Worm (Caenorhabditis elegans) whole organism, young adult: ENCODE data around the gene srw-4.

Experiments
- F10E7.11 ChIP-seq: sonication (generic microtip); optimal IDR thresholded peaks from 2 replicates; lab custom pipeline; 2017; ENCODE audit warnings: mild to moderate bottlenecking, missing genetic modification characterization, moderate library complexity, missing compliant biosample characterization
- F23B12.7 ChIP-seq: sonication (generic microtip); optimal IDR thresholded peaks from 2 replicates; lab custom pipeline; 2017; ENCODE audit warnings: missing genetic modification characterization, mild to moderate bottlenecking, missing compliant biosample characterization, antibody characterized with exemption, moderate library complexity; ENCODE audit not compliant: insufficient read depth
- F49E8.2 ChIP-seq: sonication (generic microtip); optimal IDR thresholded peaks from 3 replicates; lab custom pipeline; 2017; ENCODE audit warnings: missing genetic modification characterization, mild to moderate bottlenecking, missing compliant biosample characterization, antibody characterized with exemption, moderate library complexity; ENCODE audit not compliant: insufficient read depth
- F57C9.4 ChIP-seq: sonication (generic microtip); optimal IDR thresholded peaks from 2 replicates; lab custom pipeline; 2017; ENCODE audit warnings: mild to moderate bottlenecking, missing genetic modification characterization, missing compliant biosample characterization
- T07F8.4 ChIP-seq: sonication (generic microtip); optimal IDR thresholded peaks from 2 replicates; lab custom pipeline; 2016; ENCODE audit warnings: mild to moderate bottlenecking, missing genetic modification characterization, moderate library complexity, missing compliant biosample characterization
- Y53G8AR.9 ChIP-seq: fragments of 200-800 bp; sonication (Bioruptor generic); conservative IDR thresholded peaks from 2 replicates; pipeline ENCODE4 v1.3.6; 2022; ENCODE audit warnings: missing genetic modification reagents, missing genetic modification characterization, missing compliant biosample characterization
- Y67H2A.10 ChIP-seq: fragments of 200-800 bp; sonication (Bioruptor generic); conservative IDR thresholded peaks from 2 replicates; pipeline ENCODE4 v1.3.6; 2022; ENCODE audit warnings: missing genetic modification reagents, missing genetic modification characterization, missing compliant biosample characterization
- aptf-3 ChIP-seq: fragments of 200-800 bp; sonication (Bioruptor generic); IDR thresholded peaks from 2 replicates; pipeline ENCODE4 v1.3.6; 2022; ENCODE audit warnings: missing genetic modification characterization, missing compliant biosample characterization
- atf-7 ChIP-seq: sonication (generic microtip); optimal IDR thresholded peaks from 2 replicates; lab custom pipeline; 2017; ENCODE audit warnings: mild to moderate bottlenecking, missing genetic modification characterization, missing compliant biosample characterization
- ccch-3 ChIP-seq: fragments of 200-800 bp; sonication (Bioruptor generic); optimal IDR thresholded peaks from 2 replicates; lab custom pipeline; 2018; ENCODE audit warnings: mild to moderate bottlenecking, missing genetic modification characterization, missing compliant biosample characterization
- cebp-1 ChIP-seq, 2 experiments: fragments of 200-800 bp in 1 of 2; sonication (Bioruptor generic) in 1 of 2; sonication (generic microtip) in 1 of 2; IDR thresholded peaks in 1 of 2; optimal IDR thresholded peaks in 1 of 2; 2 replicates each; pipeline versions ENCODE4 v1.3.6 to Lab custom; 2017 to 2022; ENCODE audit warnings: missing compliant biosample characterization in 2 of 2, missing genetic modification characterization in 2 of 2, mild to moderate bottlenecking in 1 of 2, missing genetic modification reagents in 1 of 2, moderate library complexity in 1 of 2
- ceh-40 ChIP-seq: fragments of 200-800 bp; sonication (Bioruptor generic); IDR thresholded peaks from 2 replicates; pipeline ENCODE4 v1.3.6; 2022; ENCODE audit warnings: missing genetic modification characterization, missing compliant biosample characterization
- egl-18 ChIP-seq: fragments of 200-800 bp; sonication (Bioruptor generic); IDR thresholded peaks from 2 replicates; pipeline ENCODE4 v1.3.6; 2022; ENCODE audit warnings: missing genetic modification reagents, missing genetic modification characterization, missing compliant biosample characterization
- egl-44 ChIP-seq: fragments of 200-800 bp; sonication (Bioruptor generic); IDR thresholded peaks from 2 replicates; pipeline ENCODE4 v1.3.6; 2022; ENCODE audit warnings: missing genetic modification reagents, missing genetic modification characterization, missing compliant biosample characterization
- egrh-3 ChIP-seq: fragments of 200-800 bp; sonication (Bioruptor generic); IDR thresholded peaks from 2 replicates; pipeline ENCODE4 v1.3.6; 2022; ENCODE audit warnings: missing genetic modification reagents, missing genetic modification characterization, missing compliant biosample characterization
- ets-4 ChIP-seq: fragments of 200-800 bp; sonication (Bioruptor generic); optimal IDR thresholded peaks from 2 replicates; lab custom pipeline; 2018; ENCODE audit warnings: mild to moderate bottlenecking, missing genetic modification characterization, missing compliant biosample characterization
- hlh-12 ChIP-seq: sonication (generic microtip); optimal IDR thresholded peaks from 2 replicates; lab custom pipeline; 2016; ENCODE audit warnings: missing genetic modification characterization, missing compliant biosample characterization
- hrde-1 ChIP-seq: sonication (generic microtip); optimal IDR thresholded peaks from 2 replicates; lab custom pipeline; 2016; ENCODE audit warnings: missing genetic modification characterization, mild to moderate bottlenecking, missing compliant biosample characterization, moderate library complexity, missing genotype, missing genetic modification reagents, borderline replicate concordance
- hsf-1 ChIP-seq: fragments of 200-800 bp; sonication (Bioruptor generic); IDR thresholded peaks from 2 replicates; pipeline ENCODE4 v1.3.6; 2022; ENCODE audit warnings: missing genetic modification reagents, missing genetic modification characterization, missing compliant biosample characterization
- lag-1 ChIP-seq: fragments of 200-800 bp; sonication (Bioruptor generic); IDR thresholded peaks from 2 replicates; pipeline ENCODE4 v1.3.6; 2022; ENCODE audit warnings: missing genetic modification reagents, missing genetic modification characterization, missing compliant biosample characterization
- lin-26 ChIP-seq: fragments of 200-800 bp; sonication (Bioruptor generic); IDR thresholded peaks from 2 replicates; pipeline ENCODE4 v1.3.6; 2022; ENCODE audit warnings: missing genetic modification reagents, missing genetic modification characterization, missing compliant biosample characterization
- lsl-1 ChIP-seq: fragments of 200-800 bp; sonication (Bioruptor generic); optimal IDR thresholded peaks from 2 replicates; lab custom pipeline; 2018; ENCODE audit warnings: mild to moderate bottlenecking, missing genetic modification characterization, moderate library complexity, missing compliant biosample characterization
- madf-3 ChIP-seq: fragments of 200-800 bp; sonication (Bioruptor generic); IDR thresholded peaks from 2 replicates; pipeline ENCODE4 v1.3.6; 2022; ENCODE audit warnings: missing genetic modification reagents, missing genetic modification characterization, missing compliant biosample characterization
- madf-6 ChIP-seq: fragments of 200-800 bp; sonication (Bioruptor generic); IDR thresholded peaks from 2 replicates; pipeline ENCODE4 v1.3.6; 2022; ENCODE audit warnings: missing genetic modification reagents, missing genetic modification characterization, missing compliant biosample characterization
- mel-28 ChIP-seq: sonication (generic microtip); optimal IDR thresholded peaks from 2 replicates; lab custom pipeline; 2016; ENCODE audit warnings: borderline replicate concordance, mild to moderate bottlenecking, missing genetic modification characterization, missing compliant biosample characterization
- mes-4 ChIP-seq: sonication (generic microtip); optimal IDR thresholded peaks from 2 replicates; lab custom pipeline; 2016; ENCODE audit warnings: missing genotype, missing genetic modification characterization, missing compliant biosample characterization
- nfya-1 ChIP-seq: sonication (generic microtip); optimal IDR thresholded peaks from 2 replicates; lab custom pipeline; 2017; ENCODE audit warnings: antibody characterized with exemption, missing compliant biosample characterization, missing genetic modification characterization, borderline replicate concordance; ENCODE audit not compliant: insufficient read depth
- nhr-90 ChIP-seq: sonication (generic microtip); optimal IDR thresholded peaks from 2 replicates; lab custom pipeline; 2016; ENCODE audit warnings: missing genotype, mild to moderate bottlenecking, missing genetic modification characterization, missing compliant biosample characterization
- snpc-4 ChIP-seq, 5 experiments: fragments of 150-350 bp in 1 of 5; sonication (generic microtip) in 4 of 5; optimal IDR thresholded peaks; 2 replicates each; lab custom pipeline; 2014 to 2018; ENCODE audit warnings: missing genetic modification characterization in 5 of 5, missing biosample characterization in 3 of 5, antibody characterized with exemption in 2 of 5, mild to moderate bottlenecking in 2 of 5, missing compliant biosample characterization in 2 of 5, missing genotype in 2 of 5, moderate library complexity in 2 of 5, missing genetic modification reagents in 1 of 5
- sptf-2 ChIP-seq: fragments of 200-800 bp; sonication (Bioruptor generic); optimal IDR thresholded peaks from 2 replicates; lab custom pipeline; 2018; ENCODE audit warnings: mild to moderate bottlenecking, missing genetic modification characterization, missing compliant biosample characterization
- tbx-9 ChIP-seq: sonication (generic microtip); optimal IDR thresholded peaks from 2 replicates; lab custom pipeline; 2016; ENCODE audit warnings: borderline replicate concordance, missing genetic modification characterization, inconsistent platforms, missing compliant biosample characterization
- tlf-1 ChIP-seq: fragments of 200-800 bp; sonication (Bioruptor generic); optimal IDR thresholded peaks from 2 replicates; lab custom pipeline; 2018; ENCODE audit warnings: mild to moderate bottlenecking, missing genetic modification characterization, missing compliant biosample characterization
- unc-62 ChIP-seq: fragments of 150-350 bp; optimal IDR thresholded peaks from 2 replicates; lab custom pipeline; 2014; ENCODE audit warnings: missing biosample characterization, missing genetic modification reagents, missing genetic modification characterization
- ztf-26 ChIP-seq: sonication (generic microtip); optimal IDR thresholded peaks from 2 replicates; lab custom pipeline; 2017; ENCODE audit warnings: missing genetic modification characterization, missing compliant biosample characterization
- ztf-28 ChIP-seq: fragments of 200-800 bp; sonication (Bioruptor generic); IDR thresholded peaks from 2 replicates; pipeline ENCODE4 v1.3.6; 2022; ENCODE audit warnings: missing genetic modification reagents, missing genetic modification characterization, missing compliant biosample characterization
- ztf-3 ChIP-seq: fragments of 200-800 bp; sonication (Bioruptor generic); optimal IDR thresholded peaks from 2 replicates; lab custom pipeline; 2018; ENCODE audit warnings: mild to moderate bottlenecking, missing genetic modification characterization, missing compliant biosample characterization
- ztf-6 ChIP-seq: fragments of 200-800 bp; sonication (Bioruptor generic); IDR thresholded peaks from 2 replicates; pipeline ENCODE4 v1.3.6; 2022; ENCODE audit warnings: missing genetic modification reagents, missing genetic modification characterization, missing compliant biosample characterization

srw-4 gene

DNA sequence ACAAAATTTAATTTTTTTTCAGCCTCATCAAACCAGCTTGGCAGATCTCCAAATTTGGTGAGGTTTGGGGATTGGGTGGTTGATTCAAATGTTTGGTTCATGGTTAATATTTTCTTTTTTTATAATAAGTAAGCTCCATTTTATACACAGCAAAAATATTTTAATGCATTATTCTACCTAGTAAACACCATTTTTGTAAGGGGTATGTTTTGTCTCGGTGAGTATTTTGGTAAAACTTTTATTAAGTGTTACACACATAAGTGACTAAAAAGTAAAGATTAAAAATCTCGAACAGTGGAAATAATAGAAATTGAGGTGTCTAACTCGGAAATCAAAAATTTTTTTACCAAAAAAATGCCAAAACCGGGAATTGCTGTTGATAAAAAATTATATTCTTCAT lies at the start of gene srw-4:
Gene srw-4, minus strand, starts transcription at position 101 of the 400 bp plus-strand sequence.
- TF ChIP-seq ztf-6 (GFP tag; lab: Robert Waterston, UW) (no peak), lag-1 (GFP tag; lab: Robert Waterston, UW) (no peak), ztf-3 (GFP tag; lab: Kevin White, UChicago) (no peak)

DNA sequence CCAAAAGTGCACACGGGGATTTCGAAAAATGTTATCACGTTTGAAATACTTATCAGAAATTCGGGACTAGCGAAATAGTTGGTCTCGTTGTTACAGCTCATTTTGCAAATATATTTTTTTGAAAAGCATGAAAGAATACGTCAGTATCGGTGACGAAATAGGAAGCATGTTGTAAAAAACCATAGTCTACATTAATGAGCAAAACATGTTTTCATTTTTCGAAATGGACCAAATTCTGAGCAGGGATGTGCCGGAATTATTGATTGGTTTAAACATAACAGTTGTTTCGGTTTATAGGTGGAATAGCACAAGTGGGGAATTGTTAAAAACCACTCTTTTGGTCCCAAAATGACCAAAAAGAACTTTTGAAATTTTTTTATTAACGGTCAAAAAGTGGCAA lies 45.5 kb upstream of the srw-4 start, which contains the start of gene srh-247:
Gene srh-247, minus strand, starts transcription at position 101 of the 400 bp plus-strand sequence.
- TF ChIP-seq cebp-1 (GFP tag; IDR thresholded peaks at IDR 0.05; lab: Robert Waterston, UW) (no peak), cebp-1 (tag; optimal IDR thresholded peaks at IDR 0.05; lab: Kevin White, UChicago) (no peak), hsf-1 (no peak), F23B12.7 (tag; lab: Kevin White, UChicago) (no peak), ztf-6 (GFP tag; lab: Robert Waterston, UW) (no peak), nhr-90 (tag; lab: Kevin White, UChicago) (no peak), hrde-1 (tag; lab: Kevin White, UChicago) (no peak), mel-28 (tag; lab: Kevin White, UChicago) (no peak), Y67H2A.10 (GFP tag; lab: Robert Waterston, UW) (no peak), lsl-1 (GFP tag; lab: Kevin White, UChicago) (no peak)

DNA sequence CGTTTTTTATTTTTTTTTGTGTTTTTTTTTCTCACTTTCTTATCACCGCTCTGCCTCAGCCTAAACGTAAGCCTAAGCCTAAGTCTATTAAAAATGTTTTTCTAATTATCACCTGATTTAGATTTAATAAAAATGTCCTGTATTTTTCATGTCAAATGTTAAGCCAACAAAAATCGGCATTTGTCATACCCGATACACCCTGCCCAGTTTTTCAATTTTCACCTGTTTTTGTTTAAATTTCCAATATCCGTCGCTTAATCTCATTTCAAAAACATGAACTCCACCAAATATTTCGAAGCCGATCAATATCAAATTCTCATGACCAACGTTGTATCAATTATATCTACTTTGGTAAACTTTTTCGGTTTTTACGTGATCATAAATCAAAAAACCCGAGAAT lies 42.7 kb upstream of the srw-4 start, which contains the start of gene C31B8.1:
Gene C31B8.1, plus strand, starts transcription at position 301 of the 400 bp plus-strand sequence.
- no peak for TF ChIP-seq tbx-9 (tag; lab: Kevin White, UChicago)
- TF ChIP-seq ztf-28: no peak
- no peak for TF ChIP-seq tlf-1
- TF ChIP-seq ztf-6 (GFP tag; lab: Robert Waterston, UW): no peak
- no peak for TF ChIP-seq nfya-1 (tag; lab: Kevin White, UChicago)
- no peak for TF ChIP-seq atf-7 (tag; lab: Kevin White, UChicago)
- no peak for TF ChIP-seq hlh-12
- no peak for TF ChIP-seq egl-44
- TF ChIP-seq ets-4 (GFP tag; lab: Kevin White, UChicago): no peak
- no peak for TF ChIP-seq ccch-3
- TF ChIP-seq unc-62 (GFP tag; lab: Kevin White, UChicago): no peak
- no peak for TF ChIP-seq snpc-4 (GFP tag; optimal IDR thresholded peaks at IDR 0.05; lab: Kevin White, UChicago)
- TF ChIP-seq snpc-4 (tag; optimal IDR thresholded peaks at IDR 0.05; lab: Kevin White, UChicago): no peak

DNA sequence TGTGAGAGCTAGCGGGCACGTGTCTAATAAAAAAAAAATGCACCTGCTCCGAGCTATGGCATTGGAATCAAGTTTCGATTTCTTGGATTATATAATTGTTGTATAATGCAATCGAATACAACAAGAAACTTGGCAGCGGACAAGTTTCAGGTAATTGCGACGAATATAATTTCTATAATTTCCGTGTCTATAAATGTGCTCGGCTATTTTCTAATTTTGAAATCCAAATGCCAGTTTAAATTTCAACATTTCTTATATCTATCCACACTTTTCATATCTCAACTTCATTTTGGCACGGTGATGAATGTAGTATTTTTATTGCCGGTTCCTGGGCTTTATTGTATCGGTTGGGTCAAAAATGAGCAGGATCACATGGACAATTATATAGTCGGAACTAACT lies 41.2 kb upstream of the srw-4 start, which contains the start of gene C31B8.16:
Gene C31B8.16, plus strand, starts transcription at position 301 of the 400 bp plus-strand sequence.
- TF ChIP-seq F49E8.2 (tag; lab: Kevin White, UChicago): no peak
- TF ChIP-seq egrh-3 (GFP tag; lab: Robert Waterston, UW): no peak
- TF ChIP-seq Y53G8AR.9 (GFP tag; lab: Robert Waterston, UW): no peak
- no peak for TF ChIP-seq ztf-3 (GFP tag; lab: Kevin White, UChicago)

DNA sequence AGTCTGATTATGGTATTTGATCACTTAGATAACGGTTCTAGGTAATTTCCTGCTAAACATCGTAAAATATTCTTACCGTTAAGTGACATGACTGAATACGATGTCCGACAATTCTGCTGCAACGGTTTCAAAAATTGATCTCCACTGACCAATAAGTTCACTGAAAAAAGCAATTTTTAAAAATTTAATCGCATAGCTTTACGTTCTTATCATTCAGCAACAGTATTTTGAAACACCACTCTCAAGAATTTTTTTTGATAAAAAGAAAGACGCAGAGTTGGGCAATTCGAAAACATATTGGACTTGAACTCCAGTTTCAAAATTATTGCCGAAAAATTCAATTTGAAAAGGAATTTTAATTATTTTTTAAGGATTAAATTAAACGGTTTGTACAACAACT lies 39.0 kb upstream of the srw-4 start, which contains the start of gene C31B8.12:
Gene C31B8.12, minus strand, starts transcription at position 101 of the 400 bp plus-strand sequence.
- no peak for TF ChIP-seq egl-18 (GFP tag; lab: Robert Waterston, UW)
- TF ChIP-seq ztf-26 (tag; lab: Kevin White, UChicago): no peak
- no peak for TF ChIP-seq aptf-3 (GFP tag; lab: Robert Waterston, UW)
- TF ChIP-seq unc-62 (GFP tag; lab: Kevin White, UChicago): no peak
- no peak for TF ChIP-seq madf-6
- no peak for TF ChIP-seq F10E7.11 (tag; lab: Kevin White, UChicago)
- TF ChIP-seq mes-4 (tag; lab: Kevin White, UChicago): no peak
- no peak for TF ChIP-seq T07F8.4 (tag; lab: Kevin White, UChicago)
- no peak for TF ChIP-seq lin-26 (GFP tag; lab: Robert Waterston, UW)
- no peak for TF ChIP-seq F57C9.4 (tag; lab: Kevin White, UChicago)
- TF ChIP-seq sptf-2 (GFP tag; lab: Kevin White, UChicago): no peak
- no peak for TF ChIP-seq F23B12.7 (tag; lab: Kevin White, UChicago)
- TF ChIP-seq madf-3 (GFP tag; lab: Robert Waterston, UW): no peak
- TF ChIP-seq hrde-1 (tag; lab: Kevin White, UChicago): no peak
- TF ChIP-seq ceh-40 (GFP tag; lab: Robert Waterston, UW): no peak
- TF ChIP-seq, all 124 proteins: peak for 0
